Fruit fly (Drosophila melanogaster) whole organism, embryonic: ENCODE results near the gene MED28.
A peak's percentile ranks its signal among the peaks of the same experiment; 100 is the strongest.

Source experiments
- Atf3 ChIP-seq: fragments of 200-800 bp; sonication (Bioruptor generic); optimal IDR thresholded peaks from 3 replicates; lab custom pipeline; 2016; ENCODE audit warnings: missing biosample characterization, missing genetic modification characterization
- Bgb ChIP-seq: fragments of 200-800 bp; sonication (Bioruptor generic); IDR thresholded peaks from 2 replicates; pipeline ENCODE4 v1.3.6; 2022; ENCODE audit warnings: missing biosample characterization, missing genetic modification characterization; ENCODE audit not compliant: partially characterized antibody
- CG10274 ChIP-seq: fragments of 200-800 bp; sonication (Bioruptor generic); optimal IDR thresholded peaks from 3 replicates; lab custom pipeline; 2017; ENCODE audit warnings: missing biosample characterization, mild to moderate bottlenecking, missing genetic modification characterization
- CG10366 ChIP-seq: fragments of 200-800 bp; sonication (Bioruptor generic); IDR thresholded peaks from 2 replicates; pipeline ENCODE4 v1.3.6; 2022; ENCODE audit warnings: missing biosample characterization, missing genetic modification characterization
- CG10979 ChIP-seq: fragments of 200-800 bp; sonication (Bioruptor generic); optimal IDR thresholded peaks from 2 replicates; lab custom pipeline; 2018; ENCODE audit warnings: missing biosample characterization, mild to moderate bottlenecking, missing genetic modification characterization, moderate library complexity
- CG13894 ChIP-seq: fragments of 200-800 bp; sonication (Bioruptor generic); optimal IDR thresholded peaks from 3 replicates; lab custom pipeline; 2018; ENCODE audit warnings: missing biosample characterization, mild to moderate bottlenecking, missing genetic modification characterization, moderate library complexity
- CG14667 ChIP-seq: fragments of 200-800 bp; sonication (Bioruptor generic); IDR thresholded peaks from 2 replicates; pipeline ENCODE4 v1.3.6; 2022; ENCODE audit warnings: missing biosample characterization, missing genetic modification characterization
- CG14710 ChIP-seq: fragments of 200-800 bp; sonication (Bioruptor generic); optimal IDR thresholded peaks from 3 replicates; lab custom pipeline; 2019; ENCODE audit warnings: missing biosample characterization, mild to moderate bottlenecking, missing genetic modification characterization, moderate library complexity
- CG15073 ChIP-seq: fragments of 200-800 bp; sonication (Bioruptor generic); optimal IDR thresholded peaks from 2 replicates; lab custom pipeline; 2016; ENCODE audit warnings: missing biosample characterization, missing genetic modification characterization
- CG15269 ChIP-seq: fragments of 200-800 bp; sonication (Bioruptor generic); optimal IDR thresholded peaks from 2 replicates; lab custom pipeline; 2018; ENCODE audit warnings: missing biosample characterization, mild to moderate bottlenecking, missing genetic modification characterization, moderate library complexity
- CG17359 ChIP-seq: fragments of 200-800 bp; sonication (Bioruptor generic); optimal IDR thresholded peaks from 3 replicates; lab custom pipeline; 2018; ENCODE audit warnings: missing biosample characterization, mild to moderate bottlenecking, missing genetic modification characterization, moderate library complexity
- CG17568 ChIP-seq: fragments of 200-800 bp; sonication (Bioruptor generic); optimal IDR thresholded peaks from 2 replicates; lab custom pipeline; 2018; ENCODE audit warnings: missing biosample characterization, mild to moderate bottlenecking, missing genetic modification characterization, moderate library complexity
- CG2889 ChIP-seq: fragments of 200-800 bp; sonication (Bioruptor generic); IDR thresholded peaks from 3 replicates; pipeline ENCODE4 v1.3.6; 2022; ENCODE audit warnings: missing biosample characterization, missing genetic modification characterization
- CG30403 ChIP-seq: fragments of 200-800 bp; sonication (Bioruptor generic); optimal IDR thresholded peaks from 3 replicates; lab custom pipeline; 2016; ENCODE audit warnings: missing biosample characterization, missing genetic modification characterization
- CG31441 ChIP-seq: fragments of 200-800 bp; sonication (Bioruptor generic); IDR thresholded peaks from 2 replicates; pipeline ENCODE4 v1.3.6; 2022; ENCODE audit warnings: missing biosample characterization, missing genetic modification characterization
- CG3163 ChIP-seq: fragments of 200-800 bp; sonication (Bioruptor generic); optimal IDR thresholded peaks from 3 replicates; lab custom pipeline; 2016; ENCODE audit warnings: missing biosample characterization, missing genetic modification characterization
- CG6813 ChIP-seq: fragments of 200-800 bp; sonication (Bioruptor generic); optimal IDR thresholded peaks from 2 replicates; lab custom pipeline; 2017; ENCODE audit warnings: missing biosample characterization, missing genetic modification characterization, mild to moderate bottlenecking, moderate library complexity, missing genetic modification reagents
- CG7372 ChIP-seq: fragments of 200-800 bp; sonication (Bioruptor generic); IDR thresholded peaks from 2 replicates; pipeline ENCODE4 v1.3.6; 2022; ENCODE audit warnings: missing biosample characterization, missing genetic modification characterization
- CG7786 ChIP-seq: fragments of 200-800 bp; sonication (Bioruptor generic); optimal IDR thresholded peaks from 2 replicates; lab custom pipeline; 2016; ENCODE audit warnings: missing biosample characterization, missing genetic modification characterization
- CG9797 ChIP-seq: fragments of 200-800 bp; sonication (Bioruptor generic); optimal IDR thresholded peaks from 3 replicates; lab custom pipeline; 2018; ENCODE audit warnings: missing biosample characterization, mild to moderate bottlenecking, missing genetic modification characterization
- CrebB ChIP-seq: fragments of 200-800 bp; sonication (Bioruptor generic); optimal IDR thresholded peaks from 3 replicates; lab custom pipeline; 2018; ENCODE audit warnings: missing biosample characterization, mild to moderate bottlenecking, missing genetic modification characterization
- Dp ChIP-seq: fragments of 200-800 bp; sonication (Bioruptor generic); optimal IDR thresholded peaks from 2 replicates; lab custom pipeline; 2018; ENCODE audit warnings: missing biosample characterization, mild to moderate bottlenecking, missing genetic modification characterization, moderate library complexity
- Ets97D ChIP-seq: fragments of 200-800 bp; sonication (Bioruptor generic); optimal IDR thresholded peaks from 3 replicates; lab custom pipeline; 2016; ENCODE audit warnings: missing biosample characterization, missing genetic modification characterization
- Hey ChIP-seq: fragments of 200-800 bp; sonication (Bioruptor generic); optimal IDR thresholded peaks from 3 replicates; lab custom pipeline; 2018; ENCODE audit warnings: missing biosample characterization, mild to moderate bottlenecking, missing genetic modification characterization
- Lpt ChIP-seq: fragments of >200 bp; optimal IDR thresholded peaks from 2 replicates; lab custom pipeline; 2018; ENCODE audit warnings: missing biosample characterization, missing genetic modification characterization
- MTF-1 ChIP-seq: fragments of 200-800 bp; sonication (Bioruptor generic); optimal IDR thresholded peaks from 2 replicates; lab custom pipeline; 2018; ENCODE audit warnings: missing biosample characterization, mild to moderate bottlenecking, missing genetic modification characterization, borderline replicate concordance
- NC2β ChIP-seq: fragments of 200-800 bp; sonication (Bioruptor generic); optimal IDR thresholded peaks from 2 replicates; lab custom pipeline; 2016; ENCODE audit warnings: missing biosample characterization, missing genetic modification characterization
- NK7.1 ChIP-seq: fragments of 200-800 bp; sonication (Bioruptor generic); optimal IDR thresholded peaks from 3 replicates; lab custom pipeline; 2016; ENCODE audit warnings: missing biosample characterization, missing genetic modification characterization
- Optix ChIP-seq: fragments of 200-800 bp; sonication (Bioruptor generic); IDR thresholded peaks from 3 replicates; pipeline ENCODE4 v1.3.6; 2022; ENCODE audit warnings: missing biosample characterization, missing genetic modification characterization
- Rx ChIP-seq: fragments of 200-800 bp; sonication (Bioruptor generic); IDR thresholded peaks from 2 replicates; pipeline ENCODE4 v1.3.6; 2022; ENCODE audit warnings: missing biosample characterization, missing genetic modification characterization
- Sox100B ChIP-seq: fragments of 200-800 bp; sonication (Bioruptor generic); optimal IDR thresholded peaks from 3 replicates; lab custom pipeline; 2018; ENCODE audit warnings: missing biosample characterization, mild to moderate bottlenecking, missing genetic modification characterization
- Sry-β ChIP-seq: fragments of 200-800 bp; sonication (Bioruptor generic); optimal IDR thresholded peaks from 2 replicates; lab custom pipeline; 2018; ENCODE audit warnings: missing biosample characterization, mild to moderate bottlenecking, missing genetic modification characterization, moderate library complexity
- YL-1 ChIP-seq: fragments of 200-800 bp; sonication (Bioruptor generic); optimal IDR thresholded peaks from 3 replicates; lab custom pipeline; 2017; ENCODE audit warnings: missing biosample characterization, mild to moderate bottlenecking, missing genetic modification characterization
- corto ChIP-seq: fragments of 200-800 bp; sonication (Bioruptor generic); optimal IDR thresholded peaks from 2 replicates; lab custom pipeline; 2016; ENCODE audit warnings: missing biosample characterization, mild to moderate bottlenecking, missing genetic modification characterization, moderate library complexity
- cwo ChIP-seq: fragments of 200-800 bp; sonication (Bioruptor generic); optimal IDR thresholded peaks from 3 replicates; lab custom pipeline; 2017; ENCODE audit warnings: missing biosample characterization, missing genetic modification characterization, mild to moderate bottlenecking, moderate library complexity, missing genetic modification reagents
- ems ChIP-seq: fragments of 200-800 bp; sonication (Bioruptor generic); optimal IDR thresholded peaks from 3 replicates; lab custom pipeline; 2016; ENCODE audit warnings: missing biosample characterization, missing genetic modification characterization
- hb ChIP-seq: fragments of 200-800 bp; sonication (Bioruptor generic); IDR thresholded peaks from 3 replicates; pipeline ENCODE4 v1.3.6; 2022; ENCODE audit warnings: missing biosample characterization, missing genetic modification characterization; ENCODE audit not compliant: partially characterized antibody
- ind ChIP-seq: fragments of 200-800 bp; sonication (Bioruptor generic); optimal IDR thresholded peaks from 3 replicates; lab custom pipeline; 2016; ENCODE audit warnings: missing biosample characterization, missing genetic modification characterization
- jumu ChIP-seq: fragments of 200-800 bp; sonication (Bioruptor generic); optimal IDR thresholded peaks from 3 replicates; lab custom pipeline; 2016; ENCODE audit warnings: missing biosample characterization, missing genetic modification characterization
- lov ChIP-seq, 2 experiments: fragments of 200-800 bp in 1 of 2; fragments of >200 bp in 1 of 2; sonication (Bioruptor generic) in 1 of 2; IDR thresholded peaks in 1 of 2; optimal IDR thresholded peaks in 1 of 2; 2 replicates in 1 of 2; 3 replicates in 1 of 2; pipeline versions ENCODE4 v1.3.6 to Lab custom; 2017 to 2022; ENCODE audit warnings: missing biosample characterization in 1 of 2, missing genetic modification characterization in 1 of 2
- maf-S ChIP-seq: fragments of 200-800 bp; sonication (Bioruptor generic); optimal IDR thresholded peaks from 2 replicates; lab custom pipeline; 2016; ENCODE audit warnings: missing biosample characterization, missing genetic modification characterization
- onecut ChIP-seq: fragments of 200-800 bp; sonication (Bioruptor generic); IDR thresholded peaks from 2 replicates; pipeline ENCODE4 v1.3.6; 2022; ENCODE audit warnings: missing biosample characterization, missing genetic modification characterization
- pho ChIP-seq: fragments of 200-800 bp; sonication (Bioruptor generic); optimal IDR thresholded peaks from 2 replicates; lab custom pipeline; 2016; ENCODE audit warnings: missing biosample characterization, missing genetic modification characterization
- pros ChIP-seq: fragments of 200-800 bp; sonication (Bioruptor generic); optimal IDR thresholded peaks from 3 replicates; lab custom pipeline; 2019; ENCODE audit warnings: missing biosample characterization, mild to moderate bottlenecking, missing genetic modification characterization, moderate library complexity
- sna ChIP-seq: fragments of 200-800 bp; sonication (Bioruptor generic); IDR thresholded peaks from 2 replicates; pipeline ENCODE4 v1.3.6; 2022; ENCODE audit warnings: missing biosample characterization, missing genetic modification characterization; ENCODE audit not compliant: partially characterized antibody
- tgo ChIP-seq: fragments of 200-800 bp; sonication (Bioruptor generic); IDR thresholded peaks from 3 replicates; pipeline ENCODE4 v1.3.6; 2022; ENCODE audit warnings: missing biosample characterization, missing genetic modification characterization
- unc-4 ChIP-seq: fragments of 200-800 bp; sonication (Bioruptor generic); IDR thresholded peaks from 2 replicates; pipeline ENCODE4 v1.3.6; 2022; ENCODE audit warnings: missing biosample characterization, missing genetic modification characterization; ENCODE audit not compliant: partially characterized antibody
- unpg ChIP-seq: fragments of 200-800 bp; sonication (Bioruptor generic); optimal IDR thresholded peaks from 3 replicates; lab custom pipeline; 2018; ENCODE audit warnings: missing biosample characterization, mild to moderate bottlenecking, missing genetic modification characterization, moderate library complexity
- z ChIP-seq: fragments of 200-800 bp; sonication (Bioruptor generic); IDR thresholded peaks from 3 replicates; pipeline ENCODE4 v1.3.6; 2022; ENCODE audit warnings: missing biosample characterization, missing genetic modification characterization
- zen ChIP-seq: fragments of 200-800 bp; sonication (Bioruptor generic); optimal IDR thresholded peaks from 3 replicates; lab custom pipeline; 2018; ENCODE audit warnings: missing biosample characterization, mild to moderate bottlenecking, missing genetic modification characterization, moderate library complexity

MED28 gene

DNA sequence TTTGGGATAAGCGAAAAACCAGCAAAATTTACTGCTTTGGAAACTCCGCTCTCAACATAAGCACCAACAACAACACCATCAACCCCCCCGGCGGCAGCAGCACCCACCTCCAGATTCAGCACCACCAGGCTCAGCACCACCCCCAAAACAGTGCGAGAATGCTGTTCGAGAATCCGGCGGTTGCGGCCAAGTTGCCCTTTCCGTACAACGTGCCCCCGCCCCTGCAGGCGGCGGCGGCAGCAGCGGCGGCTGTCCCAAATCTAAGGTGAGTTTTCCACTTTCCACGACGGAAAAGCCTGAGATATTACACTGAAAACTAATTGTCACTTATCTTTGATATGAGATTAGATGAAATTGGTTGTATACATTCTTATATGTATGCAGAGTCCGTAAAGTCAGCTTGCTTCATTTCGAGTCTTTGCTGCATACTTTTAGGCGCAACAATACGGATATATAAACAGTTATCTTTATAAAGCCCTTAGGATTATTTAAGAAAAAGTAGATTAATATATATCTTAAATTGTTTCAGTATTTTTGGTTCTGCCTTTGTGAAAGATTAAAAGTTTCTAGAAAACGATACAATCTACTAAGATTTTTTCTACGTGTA lies 42.8 kb downstream of the MED28 start (continued):
- TF ChIP-seq pros (peak; percentile 29), CG9797 (GFP tag; lab: Kevin White, UChicago) (no peak), z (GFP tag; lab: Robert Waterston, UW) (no peak), Ets97D (GFP tag; lab: Kevin White, UChicago) (no peak), onecut (GFP tag; lab: Robert Waterston, UW) (no peak), Sox100B (GFP tag; lab: Kevin White, UChicago) (peak; percentile 41), CG31441 (peak; percentile 60), MTF-1 (GFP tag; lab: Kevin White, UChicago) (no peak), CG14710 (peak; percentile 18), CG3163 (GFP tag; lab: Kevin White, UChicago) (no peak), Hey (tag; lab: Kevin White, UChicago) (no peak), Bgb (GFP tag; lab: Robert Waterston, UW) (no peak), CG13894 (tag; lab: Kevin White, UChicago) (no peak), CG17359 (tag; lab: Kevin White, UChicago) (peak; percentile 23), Atf3 (GFP tag; lab: Kevin White, UChicago) (no peak), tgo (GFP tag; lab: Robert Waterston, UW) (no peak), CG14667 (no peak), Rx (GFP tag; lab: Robert Waterston, UW) (no peak), CG10979 (tag; lab: Kevin White, UChicago) (peak; percentile 46), CG6813 (GFP tag; lab: Kevin White, UChicago) (peak; percentile 4), corto (GFP tag; lab: Kevin White, UChicago) (no peak), zen (tag; lab: Kevin White, UChicago) (no peak), CG7786 (GFP tag; lab: Kevin White, UChicago) (no peak), Dp (GFP tag; lab: Kevin White, UChicago) (no peak), pho (GFP tag; lab: Kevin White, UChicago) (no peak), sna (GFP tag; lab: Robert Waterston, UW) (no peak), CG7372 (no peak), CrebB (tag; lab: Kevin White, UChicago) (no peak), unpg (peak; percentile 32), ems (no peak), CG10366 (GFP tag; lab: Robert Waterston, UW) (no peak), CG15073 (GFP tag; lab: Kevin White, UChicago) (no peak), lov (optimal IDR thresholded peaks at IDR 0.05; lab: Kevin White, UChicago) (no peak), lov (GFP tag; IDR thresholded peaks at IDR 0.05; lab: Robert Waterston, UW) (no peak), hb (no peak), CG10274 (GFP tag; lab: Kevin White, UChicago) (no peak), NK7.1 (GFP tag; lab: Kevin White, UChicago) (no peak), CG30403 (GFP tag; lab: Kevin White, UChicago) (peak; percentile 44), CG17568 (GFP tag; lab: Kevin White, UChicago) (no peak), Lpt (GFP tag; lab: Kevin White, UChicago) (no peak), CG15269 (tag; lab: Kevin White, UChicago) (peak; percentile 25), NC2β (GFP tag; lab: Kevin White, UChicago) (no peak), jumu (GFP tag; lab: Kevin White, UChicago) (no peak), ind (no peak), Optix (GFP tag; lab: Robert Waterston, UW) (no peak), YL-1 (GFP tag; lab: Kevin White, UChicago) (no peak), CG2889 (no peak), unc-4 (GFP tag; lab: Robert Waterston, UW) (no peak), maf-S (GFP tag; lab: Kevin White, UChicago) (no peak), cwo (GFP tag; lab: Kevin White, UChicago) (peak; percentile 5), Sry-β (no peak)
